Worm (Caenorhabditis elegans) whole organism, L1 larva: ENCODE measurements around the gene Y42G9A.3.
A peak's percentile ranks its signal among the peaks of the same experiment; 100 is the strongest.
"Not testable (repeated sequence)": the region's sequence is repeated elsewhere in the genome, so short reads cannot be mapped to it uniquely, and the experiment has no call there.

Source experiments
- ceh-82 ChIP-seq, 3 experiments: fragments of 150-350 bp in 1 of 3; sonication (generic microtip) in 2 of 3; optimal IDR thresholded peaks; 2 replicates each; lab custom pipeline; 2014 to 2017; ENCODE audit warnings: missing biosample characterization in 3 of 3, missing genetic modification characterization in 3 of 3
- efl-1 ChIP-seq, 4 experiments: fragments of 150-350 bp; optimal IDR thresholded peaks in 3 of 4; peaks in 1 of 4; 1 replicate in 1 of 4; 2 replicates in 3 of 4; lab custom pipeline; 2014; ENCODE audit warnings: missing biosample characterization in 2 of 4, missing genetic modification characterization in 2 of 4, missing genetic modification reagents in 2 of 4
- fos-1 ChIP-seq: fragments of 150-350 bp; optimal IDR thresholded peaks from 2 replicates; lab custom pipeline; 2014; ENCODE audit warnings: missing biosample characterization, missing genetic modification characterization
- lin-13 ChIP-seq: fragments of 150-350 bp; optimal IDR thresholded peaks from 2 replicates; lab custom pipeline; 2014; ENCODE audit warnings: missing biosample characterization, missing genetic modification reagents, missing genetic modification characterization
- lsy-2 ChIP-seq, 2 experiments: fragments of 150-350 bp; optimal IDR thresholded peaks; 2 replicates each; lab custom pipeline; 2014; ENCODE audit warnings: missing biosample characterization in 2 of 2, missing genetic modification characterization in 2 of 2
- mdl-1 ChIP-seq, 2 experiments: fragments of 150-350 bp; optimal IDR thresholded peaks; 2 replicates each; lab custom pipeline; 2014 to 2017; ENCODE audit warnings: missing biosample characterization in 2 of 2, missing genetic modification characterization in 2 of 2, inconsistent platforms in 1 of 2
- nhr-12 ChIP-seq: sonication (generic microtip); optimal IDR thresholded peaks from 2 replicates; lab custom pipeline; 2017; ENCODE audit warnings: missing biosample characterization, missing genetic modification characterization
- nhr-237 ChIP-seq: fragments of 150-350 bp; optimal IDR thresholded peaks from 2 replicates; lab custom pipeline; 2014; ENCODE audit warnings: missing biosample characterization, missing genetic modification characterization
- nhr-28 ChIP-seq: fragments of 150-350 bp; optimal IDR thresholded peaks from 2 replicates; lab custom pipeline; 2014; ENCODE audit warnings: missing biosample characterization, missing genetic modification characterization
- nhr-76 ChIP-seq: sonication (generic microtip); optimal IDR thresholded peaks from 2 replicates; lab custom pipeline; 2017; ENCODE audit warnings: missing biosample characterization, missing genetic modification characterization
- pag-3 ChIP-seq: sonication (generic microtip); optimal IDR thresholded peaks from 2 replicates; lab custom pipeline; 2017; ENCODE audit warnings: missing genetic modification characterization, mild to moderate bottlenecking, missing compliant biosample characterization, antibody characterized with exemption, borderline replicate concordance; ENCODE audit not compliant: insufficient read depth
- unc-130 ChIP-seq: fragments of 150-350 bp; optimal IDR thresholded peaks from 2 replicates; lab custom pipeline; 2017; ENCODE audit warnings: missing biosample characterization, missing genetic modification characterization, inconsistent platforms
- zag-1 ChIP-seq: fragments of 150-350 bp; optimal IDR thresholded peaks from 2 replicates; lab custom pipeline; 2014; ENCODE audit warnings: missing biosample characterization, missing genetic modification characterization
- ztf-11 ChIP-seq, 2 experiments: sonication (generic microtip); optimal IDR thresholded peaks; 2 replicates each; lab custom pipeline; 2016 to 2017; ENCODE audit warnings: missing genetic modification characterization in 2 of 2, missing biosample characterization in 1 of 2, missing compliant biosample characterization in 1 of 2

DNA sequence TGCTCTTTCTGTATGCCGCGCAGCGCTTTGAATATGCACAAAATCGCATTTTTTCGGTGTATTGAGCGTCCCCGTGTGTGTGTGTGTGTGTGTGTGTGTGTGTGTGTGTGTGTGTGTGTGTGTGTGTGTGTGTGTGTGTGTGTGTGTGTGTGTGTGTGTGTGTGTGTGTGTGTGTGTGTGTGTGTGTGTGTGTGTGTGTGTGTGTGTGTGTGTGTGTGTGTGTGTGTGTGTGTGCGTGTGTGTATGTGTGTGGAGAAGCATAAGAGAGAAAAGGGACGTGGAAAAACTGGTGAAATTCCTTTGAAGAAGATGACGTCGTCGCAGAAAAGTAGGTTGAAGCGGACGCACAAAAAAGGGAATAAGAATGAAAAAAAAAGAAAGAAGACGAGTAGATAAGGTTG, 12.7 kb upstream of the Y42G9A.3 start:
- not testable (repeated sequence) for TF ChIP-seq mdl-1 (tag; optimal IDR thresholded peaks at IDR 0.05; lab: Kevin White, UChicago); fos-1 (tag; lab: Kevin White, UChicago); zag-1 (tag; lab: Kevin White, UChicago); nhr-28 (tag; lab: Kevin White, UChicago); pag-3 (tag; lab: Kevin White, UChicago); lin-13; nhr-76; efl-1 (optimal IDR thresholded peaks at IDR 0.05; lab: Kevin White, UChicago); efl-1 (GFP tag; optimal IDR thresholded peaks at IDR 0.05 in 1 of 2; lab: Kevin White, UChicago); nhr-237; nhr-12; ztf-11 (tag; optimal IDR thresholded peaks at IDR 0.05; lab: Kevin White, UChicago); unc-130 (tag; lab: Kevin White, UChicago)
- TF ChIP-seq ceh-82 (tag; optimal IDR thresholded peaks at IDR 0.05; lab: Kevin White, UChicago) (peak in 1 of 3 experiments; percentile 2), lsy-2 (tag; optimal IDR thresholded peaks at IDR 0.05; lab: Kevin White, UChicago) (peak in 1 of 2 experiments; percentile 21)
